Worm (Caenorhabditis elegans) whole organism, midembryonic: ENCODE results near the gene dpy-31.

ENCODE experiments used
- flt-1 ChIP-seq: fragments of 200-800 bp; sonication (Bioruptor generic); IDR thresholded peaks from 2 replicates; pipeline ENCODE4 v1.3.6; 2022; ENCODE audit warnings: missing genetic modification characterization, missing compliant biosample characterization
- tab-1 ChIP-seq: fragments of 200-800 bp; sonication (Bioruptor generic); IDR thresholded peaks from 2 replicates; pipeline ENCODE4 v1.3.6; 2022; ENCODE audit warnings: missing genetic modification characterization, missing compliant biosample characterization
- ztf-23 ChIP-seq: fragments of 200-800 bp; sonication (Bioruptor generic); IDR thresholded peaks from 2 replicates; pipeline ENCODE4 v1.3.6; 2022; ENCODE audit warnings: missing genetic modification reagents, missing genetic modification characterization, missing compliant biosample characterization
- ztf-29 ChIP-seq: fragments of 200-800 bp; sonication (Bioruptor generic); IDR thresholded peaks from 2 replicates; pipeline ENCODE4 v1.3.6; 2022; ENCODE audit warnings: missing genetic modification reagents, missing genetic modification characterization, missing compliant biosample characterization

- TF ChIP-seq flt-1 (GFP tag; lab: Robert Waterston, UW) (no peak), tab-1 (GFP tag; lab: Robert Waterston, UW) (no peak), ztf-23 (no peak), ztf-29 (GFP tag; lab: Robert Waterston, UW) (no peak)
Measured at ce11 chrIII:7195325-7195724, 6.7 kb upstream of the dpy-31 start, which contains the start of gene F37C12.18.
